Worm (Caenorhabditis elegans): ENCODE data around the gene zgpa-1.

Gene zgpa-1

ce11 chrIV:7804740-7805139 lies 7.9 kb downstream of the zgpa-1 start, which contains the start of gene C33H5.2:
TSS of gene C33H5.2 (plus strand) at chrIV:7805040.
- TF ChIP-seq tab-1 (GFP tag; IDR thresholded peaks at IDR 0.05) (no peak), flt-1 (GFP tag; IDR thresholded peaks at IDR 0.05) (no peak), med-1 (GFP tag; optimal IDR thresholded peaks at IDR 0.05; ENCODE audit: insufficient read depth) (no peak), T22C8.4 (GFP tag; IDR thresholded peaks at IDR 0.05) (no peak), cog-1 (tag; optimal IDR thresholded peaks at IDR 0.05) (no peak), klf-2 (GFP tag; conservative IDR thresholded peaks at IDR 0.05) (no peak), ztf-29 (GFP tag; IDR thresholded peaks at IDR 0.05) (no peak), ref-1 (GFP tag; conservative IDR thresholded peaks at IDR 0.05) (no peak), ztf-23 (GFP tag; IDR thresholded peaks at IDR 0.05) (no peak)

- TF ChIP-seq ztf-29 (GFP tag; IDR thresholded peaks at IDR 0.05), result no peak
- no peak for TF ChIP-seq tab-1 (GFP tag; IDR thresholded peaks at IDR 0.05)
Observed at ce11 chrIV:7803250-7803649, 9.4 kb downstream of the zgpa-1 start, which contains the start of gene C33H5.16. TSS of gene C33H5.16 (minus strand) at chrIV:7803350.

DNA sequence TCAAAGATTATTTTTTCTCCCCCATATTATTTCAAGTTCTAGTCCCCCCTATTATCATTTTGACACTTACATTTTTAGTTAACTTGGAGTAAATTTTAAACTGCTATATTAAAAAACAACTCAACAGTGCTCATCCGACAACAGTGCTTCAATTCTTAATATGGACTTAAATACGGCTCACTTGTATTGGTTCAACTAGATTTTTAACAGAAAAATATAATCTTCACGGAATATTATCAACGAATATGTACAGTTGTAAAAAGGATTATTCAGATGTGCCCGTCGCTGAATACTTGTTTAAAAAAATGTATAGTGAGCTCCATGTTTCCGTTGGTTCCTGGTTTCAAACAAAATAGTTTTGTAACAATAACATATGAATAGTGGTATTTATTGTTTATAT lies 12.3 kb downstream of the zgpa-1 start:
- TF ChIP-seq T22C8.4 (GFP tag; IDR thresholded peaks at IDR 0.05), result no peak
- no peak for TF ChIP-seq ref-1 (GFP tag; conservative IDR thresholded peaks at IDR 0.05)
- TF ChIP-seq med-1 (GFP tag; optimal IDR thresholded peaks at IDR 0.05; ENCODE audit: insufficient read depth), result no peak
- no peak for TF ChIP-seq tab-1 (GFP tag; IDR thresholded peaks at IDR 0.05)

DNA sequence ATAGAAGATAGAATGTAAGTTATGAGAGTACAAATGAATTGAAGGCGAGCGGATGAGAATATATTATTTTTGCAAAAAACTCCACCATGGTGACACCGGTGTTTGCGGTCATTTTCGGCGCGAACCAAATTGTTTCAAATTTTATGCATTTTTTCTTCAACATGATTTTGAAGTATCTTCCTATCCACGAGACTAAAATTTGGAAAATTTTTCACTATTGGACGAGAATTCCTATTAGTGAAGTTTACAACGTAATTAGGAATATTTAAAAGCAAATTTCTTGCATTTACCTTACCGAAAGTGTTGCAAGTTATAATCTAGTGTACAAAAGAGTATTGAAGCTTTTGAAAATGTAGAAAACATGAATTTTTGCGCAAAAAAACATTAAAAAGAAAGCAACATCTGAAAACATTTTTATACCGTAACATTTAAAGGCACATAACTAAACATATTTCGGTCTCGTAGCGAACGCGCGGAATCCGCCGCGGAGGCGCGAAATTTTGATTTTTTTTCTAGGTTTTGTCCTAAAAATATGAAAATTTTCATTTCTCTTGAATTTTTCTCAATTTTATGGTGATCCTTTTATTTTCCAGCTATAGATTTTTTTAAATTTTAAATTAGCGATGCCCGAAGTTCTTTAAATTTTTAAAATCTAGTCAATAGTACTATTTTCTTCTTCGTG lies 16.0 kb downstream of the zgpa-1 start, which contains the start of gene sgo-1:
Gene sgo-1 (minus strand): TSS at position 51 of the 682 bp plus-strand sequence.
- TF ChIP-seq med-1 (GFP tag; optimal IDR thresholded peaks at IDR 0.05; ENCODE audit: insufficient read depth), result no peak
- no peak for TF ChIP-seq ref-1 (GFP tag; conservative IDR thresholded peaks at IDR 0.05)
- no peak for TF ChIP-seq T22C8.4 (GFP tag; IDR thresholded peaks at IDR 0.05)
- no peak for TF ChIP-seq ztf-23 (GFP tag; IDR thresholded peaks at IDR 0.05)
- no peak for TF ChIP-seq tab-1 (GFP tag; IDR thresholded peaks at IDR 0.05)
- TF ChIP-seq cog-1 (tag; optimal IDR thresholded peaks at IDR 0.05), result no peak
- TF ChIP-seq flt-1 (GFP tag; IDR thresholded peaks at IDR 0.05), result no peak
- no peak for TF ChIP-seq klf-2 (GFP tag; conservative IDR thresholded peaks at IDR 0.05)
- TF ChIP-seq ztf-29 (GFP tag; IDR thresholded peaks at IDR 0.05), result no peak

DNA sequence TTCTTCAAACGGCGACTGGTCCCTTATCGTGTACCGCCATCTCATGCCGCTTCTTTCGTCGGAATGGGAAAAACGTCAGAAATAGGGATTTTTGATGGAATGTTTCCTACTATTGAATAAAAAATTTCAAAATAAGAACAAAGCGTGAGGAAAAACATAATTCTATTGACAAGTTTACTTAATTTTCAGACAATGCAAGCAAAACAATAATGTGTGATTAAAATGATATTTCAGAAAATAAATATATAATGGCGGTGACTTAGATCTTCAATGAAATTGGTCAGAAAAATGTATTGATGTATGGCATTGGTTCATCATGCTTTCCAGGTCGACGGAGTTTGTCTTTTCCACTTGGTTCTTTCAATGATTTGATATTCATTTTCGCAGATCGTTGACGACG lies 17.9 kb downstream of the zgpa-1 start, which contains the start of gene ntp-1:
Gene ntp-1 (minus strand): TSS at position 101 of the 400 bp plus-strand sequence.
- no peak for TF ChIP-seq ref-1 (GFP tag; conservative IDR thresholded peaks at IDR 0.05)

DNA sequence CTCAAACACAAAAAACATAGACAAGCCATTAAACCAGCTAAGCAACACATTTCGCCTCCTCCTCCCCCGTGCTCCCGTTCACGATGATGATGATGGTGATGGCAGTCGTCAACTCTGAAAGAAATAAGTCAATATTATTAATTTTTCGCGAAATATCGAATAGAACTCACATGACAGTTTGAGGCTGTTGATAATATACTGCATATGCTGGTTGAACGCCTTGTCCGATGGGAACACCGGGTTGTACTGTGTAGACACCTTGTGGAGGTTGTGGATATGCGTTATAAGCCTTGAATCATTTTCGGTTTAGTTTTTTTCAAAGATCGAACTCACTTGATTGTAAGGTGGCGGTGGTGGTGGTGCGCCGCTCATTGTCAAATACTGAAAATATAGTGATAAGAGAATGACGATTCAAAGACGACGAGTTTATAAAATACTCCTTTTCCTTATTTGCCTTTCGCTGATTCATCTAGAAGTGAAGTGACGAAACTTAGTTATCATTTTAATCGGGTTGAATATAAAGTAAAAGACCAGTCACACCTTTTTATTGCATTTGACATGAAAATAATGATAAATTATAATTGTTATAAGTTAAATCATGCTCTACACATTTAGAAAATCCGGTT lies 20.7 kb downstream of the zgpa-1 start, which contains the start of gene C33H5.13:
Gene C33H5.13 (minus strand): TSS at position 443 of the 626 bp plus-strand sequence.
- TF ChIP-seq cog-1 (tag; optimal IDR thresholded peaks at IDR 0.05), result no peak
- no peak for TF ChIP-seq ztf-23 (GFP tag; IDR thresholded peaks at IDR 0.05)
- TF ChIP-seq ref-1 (GFP tag; conservative IDR thresholded peaks at IDR 0.05), result no peak
- no peak for TF ChIP-seq tab-1 (GFP tag; IDR thresholded peaks at IDR 0.05)
- no peak for TF ChIP-seq flt-1 (GFP tag; IDR thresholded peaks at IDR 0.05)
- no peak for TF ChIP-seq klf-2 (GFP tag; conservative IDR thresholded peaks at IDR 0.05)

DNA sequence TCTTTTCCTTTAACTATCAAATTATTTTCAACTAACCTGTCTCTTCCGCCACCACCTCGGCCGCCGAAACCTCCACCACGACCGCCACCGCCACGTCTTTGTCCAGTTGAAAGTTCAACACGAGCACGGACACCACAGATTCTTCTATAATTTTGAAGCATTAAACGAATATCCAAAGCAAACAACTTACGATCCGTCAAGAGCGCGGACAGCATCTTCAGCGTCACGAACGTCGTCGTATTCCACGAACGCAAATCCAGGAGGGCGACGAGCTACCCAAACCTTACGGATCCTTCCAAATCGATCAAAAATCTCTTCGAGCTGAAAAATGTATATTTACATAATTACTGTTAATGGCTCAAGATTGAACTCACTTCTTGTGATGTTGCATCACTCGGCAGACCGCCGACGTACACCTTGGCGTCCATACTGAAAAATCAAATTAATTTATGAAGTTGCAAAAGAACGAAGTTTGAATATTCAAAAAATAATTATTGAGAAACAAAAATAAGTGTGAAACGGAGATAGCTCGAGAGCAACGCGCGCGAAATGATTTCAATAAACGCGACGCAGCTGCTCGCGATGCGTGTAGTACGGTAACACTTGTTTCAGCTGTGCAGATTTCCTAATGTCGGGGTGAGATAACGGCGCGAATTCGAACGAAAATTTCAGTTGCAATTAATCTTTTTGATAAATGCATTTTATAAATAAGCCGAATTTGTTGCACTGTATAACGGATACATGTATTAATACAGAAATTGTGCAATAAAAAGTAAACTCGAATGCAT lies 21.6 kb downstream of the zgpa-1 start, which contains the start of gene rsp-6:
Gene rsp-6 (minus strand): TSS at position 429 of the 788 bp plus-strand sequence.
- peak; percentile 73 for TF ChIP-seq cog-1 (tag; optimal IDR thresholded peaks at IDR 0.05)
- TF ChIP-seq ztf-23 (GFP tag; IDR thresholded peaks at IDR 0.05), result no peak
- TF ChIP-seq klf-2 (GFP tag; conservative IDR thresholded peaks at IDR 0.05), result no peak
- TF ChIP-seq med-1 (GFP tag; optimal IDR thresholded peaks at IDR 0.05; ENCODE audit: insufficient read depth), result no peak
- no peak for TF ChIP-seq ztf-29 (GFP tag; IDR thresholded peaks at IDR 0.05)
- peak; percentile 67; the same call in 1 of the 2 replicates for TF ChIP-seq flt-1 (GFP tag; IDR thresholded peaks at IDR 0.05)
- TF ChIP-seq T22C8.4 (GFP tag; IDR thresholded peaks at IDR 0.05), result no peak

DNA sequence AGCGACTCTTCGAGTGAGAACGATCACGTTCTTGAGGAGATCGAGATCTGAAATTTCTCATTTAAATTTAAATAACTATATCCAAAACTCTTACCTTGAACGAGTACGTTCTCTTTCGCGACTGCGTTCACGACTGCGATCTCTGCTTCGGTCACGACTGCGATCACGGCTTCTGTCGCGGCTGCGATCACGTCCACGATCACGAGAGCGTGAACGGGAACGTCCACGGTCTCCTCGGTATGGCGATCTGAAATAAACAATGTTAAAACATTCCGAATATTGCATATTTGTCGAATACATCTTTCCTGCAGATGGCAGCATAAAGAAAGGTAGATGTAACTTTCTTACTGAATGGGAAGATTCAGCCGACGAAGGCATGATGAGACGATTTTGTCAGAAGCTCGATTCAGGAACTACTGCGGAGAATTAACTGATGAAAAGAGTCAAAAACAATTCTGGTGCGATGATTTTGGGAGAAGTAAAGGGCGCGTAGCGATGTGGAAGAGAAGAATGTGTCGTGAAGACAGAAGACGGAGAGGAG lies 22.4 kb downstream of the zgpa-1 start:
- TF ChIP-seq med-1 (GFP tag; optimal IDR thresholded peaks at IDR 0.05; ENCODE audit: insufficient read depth) (no peak), ztf-23 (GFP tag; IDR thresholded peaks at IDR 0.05) (no peak), ztf-29 (GFP tag; IDR thresholded peaks at IDR 0.05) (no peak), tab-1 (GFP tag; IDR thresholded peaks at IDR 0.05) (no peak), T22C8.4 (GFP tag; IDR thresholded peaks at IDR 0.05) (no peak), ref-1 (GFP tag; conservative IDR thresholded peaks at IDR 0.05) (no peak), cog-1 (tag; optimal IDR thresholded peaks at IDR 0.05) (no peak), flt-1 (GFP tag; IDR thresholded peaks at IDR 0.05) (no peak), klf-2 (GFP tag; conservative IDR thresholded peaks at IDR 0.05) (no peak)

ce11 chrIV:7789521-7789949 lies 23.1 kb downstream of the zgpa-1 start, which contains the start of gene imp-3:
TSS of gene imp-3 (minus strand) at chrIV:7789613.
- TF ChIP-seq T22C8.4 (GFP tag; IDR thresholded peaks at IDR 0.05), result no peak
- no peak for TF ChIP-seq tab-1 (GFP tag; IDR thresholded peaks at IDR 0.05)
- TF ChIP-seq klf-2 (GFP tag; conservative IDR thresholded peaks at IDR 0.05), result no peak
- no peak for TF ChIP-seq med-1 (GFP tag; optimal IDR thresholded peaks at IDR 0.05; ENCODE audit: insufficient read depth)
- no peak for TF ChIP-seq ztf-29 (GFP tag; IDR thresholded peaks at IDR 0.05)
- TF ChIP-seq ref-1 (GFP tag; conservative IDR thresholded peaks at IDR 0.05), result no peak
- no peak for TF ChIP-seq flt-1 (GFP tag; IDR thresholded peaks at IDR 0.05)
- no peak for TF ChIP-seq cog-1 (tag; optimal IDR thresholded peaks at IDR 0.05)
- TF ChIP-seq ztf-23 (GFP tag; IDR thresholded peaks at IDR 0.05), result no peak
